Worm (Caenorhabditis elegans) whole organism, midembryonic: ENCODE results near the gene gro-1.

ENCODE experiments used
- T22C8.4 ChIP-seq: fragments of 200-800 bp; sonication (Bioruptor generic); IDR thresholded peaks from 2 replicates; pipeline ENCODE4 v1.3.6; 2022; ENCODE audit warnings: missing genetic modification characterization, missing compliant biosample characterization
- cog-1 ChIP-seq: sonication (generic microtip); optimal IDR thresholded peaks from 2 replicates; lab custom pipeline; 2016; ENCODE audit warnings: missing genetic modification characterization, missing compliant biosample characterization
- flt-1 ChIP-seq: fragments of 200-800 bp; sonication (Bioruptor generic); IDR thresholded peaks from 2 replicates; pipeline ENCODE4 v1.3.6; 2022; ENCODE audit warnings: missing genetic modification characterization, missing compliant biosample characterization
- klf-2 ChIP-seq: fragments of 200-800 bp; sonication (Bioruptor generic); conservative IDR thresholded peaks from 2 replicates; pipeline ENCODE4 v1.3.6; 2022; ENCODE audit warnings: missing genetic modification reagents, missing genetic modification characterization, missing compliant biosample characterization
- med-1 ChIP-seq: sonication (generic microtip); optimal IDR thresholded peaks from 2 replicates; lab custom pipeline; 2017; ENCODE audit warnings: missing genetic modification characterization, mild to moderate bottlenecking, missing compliant biosample characterization, antibody characterized with exemption, missing genetic modification reagents; ENCODE audit not compliant: insufficient read depth
- ref-1 ChIP-seq: fragments of 200-800 bp; sonication (Bioruptor generic); conservative IDR thresholded peaks from 2 replicates; pipeline ENCODE4 v1.3.6; 2022; ENCODE audit warnings: missing genetic modification reagents, missing genetic modification characterization, missing compliant biosample characterization
- tab-1 ChIP-seq: fragments of 200-800 bp; sonication (Bioruptor generic); IDR thresholded peaks from 2 replicates; pipeline ENCODE4 v1.3.6; 2022; ENCODE audit warnings: missing genetic modification characterization, missing compliant biosample characterization
- ztf-23 ChIP-seq: fragments of 200-800 bp; sonication (Bioruptor generic); IDR thresholded peaks from 2 replicates; pipeline ENCODE4 v1.3.6; 2022; ENCODE audit warnings: missing genetic modification reagents, missing genetic modification characterization, missing compliant biosample characterization
- ztf-29 ChIP-seq: fragments of 200-800 bp; sonication (Bioruptor generic); IDR thresholded peaks from 2 replicates; pipeline ENCODE4 v1.3.6; 2022; ENCODE audit warnings: missing genetic modification reagents, missing genetic modification characterization, missing compliant biosample characterization

gro-1 gene

ce11 chrIII:5228839-5229238, 36.1 kb upstream of the gro-1 start:
- TF ChIP-seq ztf-29 (no peak), ztf-23 (GFP tag; lab: Robert Waterston, UW) (no peak), tab-1 (GFP tag; lab: Robert Waterston, UW) (no peak), klf-2 (GFP tag; lab: Robert Waterston, UW) (no peak), flt-1 (GFP tag; lab: Robert Waterston, UW) (no peak), med-1 (no peak), ref-1 (no peak)

- TF ChIP-seq T22C8.4 (no peak), flt-1 (GFP tag; lab: Robert Waterston, UW) (no peak), klf-2 (GFP tag; lab: Robert Waterston, UW) (no peak), ztf-23 (GFP tag; lab: Robert Waterston, UW) (no peak), ztf-29 (no peak), med-1 (no peak), tab-1 (GFP tag; lab: Robert Waterston, UW) (no peak), ref-1 (no peak)
Measured at ce11 chrIII:5229511-5230250, 35.2 kb upstream of the gro-1 start.

- TF ChIP-seq flt-1 (GFP tag; lab: Robert Waterston, UW): no peak
- TF ChIP-seq cog-1 (tag; lab: Kevin White, UChicago): no peak
- TF ChIP-seq tab-1 (GFP tag; lab: Robert Waterston, UW): no peak
- TF ChIP-seq klf-2 (GFP tag; lab: Robert Waterston, UW): no peak
- no peak for TF ChIP-seq med-1
- no peak for TF ChIP-seq T22C8.4
- no peak for TF ChIP-seq ztf-23 (GFP tag; lab: Robert Waterston, UW)
- TF ChIP-seq ref-1: no peak
- TF ChIP-seq ztf-29: no peak
Measured at ce11 chrIII:5230415-5230814, 34.5 kb upstream of the gro-1 start, which contains the start of gene prmt-5. TSS of gene prmt-5 (plus strand) at chrIII:5230555.

- TF ChIP-seq ztf-29 (no peak), tab-1 (GFP tag; lab: Robert Waterston, UW) (no peak), cog-1 (tag; lab: Kevin White, UChicago) (no peak), T22C8.4 (no peak), med-1 (no peak), flt-1 (GFP tag; lab: Robert Waterston, UW) (no peak), klf-2 (GFP tag; lab: Robert Waterston, UW) (no peak), ztf-23 (GFP tag; lab: Robert Waterston, UW) (no peak), ref-1 (no peak)
Measured at ce11 chrIII:5233140-5233539, 31.8 kb upstream of the gro-1 start.

ce11 chrIII:5234312-5234711, 30.6 kb upstream of the gro-1 start, which contains the start of gene mrps-26:
TSS of gene mrps-26 (plus strand) at chrIII:5234612.
- TF ChIP-seq ztf-29 (no peak), ztf-23 (GFP tag; lab: Robert Waterston, UW) (no peak), flt-1 (GFP tag; lab: Robert Waterston, UW) (no peak), tab-1 (GFP tag; lab: Robert Waterston, UW) (no peak), ref-1 (no peak), klf-2 (GFP tag; lab: Robert Waterston, UW) (no peak), cog-1 (tag; lab: Kevin White, UChicago) (no peak), T22C8.4 (no peak), med-1 (no peak)

ce11 chrIII:5236104-5236503, 28.8 kb upstream of the gro-1 start, which contains the start of gene prx-10:
TSS of gene prx-10 (plus strand) at chrIII:5236404.
- no peak for TF ChIP-seq tab-1 (GFP tag; lab: Robert Waterston, UW)
- no peak for TF ChIP-seq ref-1
- no peak for TF ChIP-seq ztf-23 (GFP tag; lab: Robert Waterston, UW)
- TF ChIP-seq T22C8.4: no peak
- TF ChIP-seq cog-1 (tag; lab: Kevin White, UChicago): no peak
- TF ChIP-seq med-1: no peak
- TF ChIP-seq flt-1 (GFP tag; lab: Robert Waterston, UW): no peak
- TF ChIP-seq klf-2 (GFP tag; lab: Robert Waterston, UW): no peak

- no peak for TF ChIP-seq ref-1
- TF ChIP-seq med-1: no peak
- no peak for TF ChIP-seq flt-1 (GFP tag; lab: Robert Waterston, UW)
- TF ChIP-seq tab-1 (GFP tag; lab: Robert Waterston, UW): no peak
- no peak for TF ChIP-seq ztf-23 (GFP tag; lab: Robert Waterston, UW)
- TF ChIP-seq T22C8.4: no peak
- no peak for TF ChIP-seq klf-2 (GFP tag; lab: Robert Waterston, UW)
- no peak for TF ChIP-seq cog-1 (tag; lab: Kevin White, UChicago)
- TF ChIP-seq ztf-29: no peak
Measured at ce11 chrIII:5241854-5242253, 23.1 kb upstream of the gro-1 start.

- no peak for TF ChIP-seq klf-2 (GFP tag; lab: Robert Waterston, UW)
- no peak for TF ChIP-seq med-1
- no peak for TF ChIP-seq ztf-23 (GFP tag; lab: Robert Waterston, UW)
Measured at ce11 chrIII:5244539-5244938, 20.4 kb upstream of the gro-1 start, which contains the start of gene cnd-1. TSS of gene cnd-1 (minus strand) at chrIII:5244639.

ce11 chrIII:5245067-5245466, 19.8 kb upstream of the gro-1 start:
- TF ChIP-seq cog-1 (tag; lab: Kevin White, UChicago) (no peak), ztf-29 (no peak), flt-1 (GFP tag; lab: Robert Waterston, UW) (no peak), med-1 (no peak), tab-1 (GFP tag; lab: Robert Waterston, UW) (no peak)

ce11 chrIII:5248706-5249105, 16.2 kb upstream of the gro-1 start:
- no peak for TF ChIP-seq T22C8.4
- no peak for TF ChIP-seq ztf-29
- no peak for TF ChIP-seq flt-1 (GFP tag; lab: Robert Waterston, UW)
- no peak for TF ChIP-seq klf-2 (GFP tag; lab: Robert Waterston, UW)
- TF ChIP-seq ref-1: no peak
- TF ChIP-seq cog-1 (tag; lab: Kevin White, UChicago): no peak
- no peak for TF ChIP-seq med-1
- no peak for TF ChIP-seq tab-1 (GFP tag; lab: Robert Waterston, UW)
- no peak for TF ChIP-seq ztf-23 (GFP tag; lab: Robert Waterston, UW)
